Worm (Caenorhabditis elegans): ENCODE data around the gene srw-119.
"Not testable (repeated sequence)": the region's sequence is repeated elsewhere in the genome, so short reads cannot be mapped to it uniquely, and the experiment has no call there.

Gene srw-119

DNA sequence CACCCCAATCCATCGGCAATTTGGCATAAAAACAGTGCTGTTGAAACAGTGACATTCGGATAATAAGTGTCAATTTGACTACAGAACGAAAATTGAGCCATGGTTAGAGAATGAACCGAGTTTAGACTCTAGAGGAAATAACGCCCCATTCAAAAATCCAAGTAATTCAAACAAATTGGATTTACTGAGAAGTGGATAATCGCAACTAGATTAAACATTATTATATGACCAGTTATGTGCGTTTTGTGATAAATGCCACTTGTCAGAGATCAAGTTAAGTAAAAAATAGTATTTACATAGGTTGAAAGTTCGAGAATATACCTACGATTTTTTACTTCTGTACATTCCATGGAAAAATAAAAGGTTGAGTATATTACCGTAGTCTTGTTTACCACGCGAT, 14.3 kb downstream of the srw-119 start, which contains the start of gene srw-139:
TSS of gene srw-139 (minus strand) at position 101 of the 400 bp plus-strand sequence.
- no peak for TF ChIP-seq ref-1 (GFP tag; conservative IDR thresholded peaks at IDR 0.05)
- TF ChIP-seq tab-1 (GFP tag; IDR thresholded peaks at IDR 0.05): no peak
- TF ChIP-seq T22C8.4 (GFP tag; IDR thresholded peaks at IDR 0.05): no peak
- TF ChIP-seq med-1 (GFP tag; optimal IDR thresholded peaks at IDR 0.05; ENCODE audit: insufficient read depth): no peak
- no peak for TF ChIP-seq ztf-23 (GFP tag; IDR thresholded peaks at IDR 0.05)
- TF ChIP-seq klf-2 (GFP tag; conservative IDR thresholded peaks at IDR 0.05): no peak
- no peak for TF ChIP-seq flt-1 (GFP tag; IDR thresholded peaks at IDR 0.05)
- no peak for TF ChIP-seq ztf-29 (GFP tag; IDR thresholded peaks at IDR 0.05)
- TF ChIP-seq cog-1 (tag; optimal IDR thresholded peaks at IDR 0.05): no peak

- TF ChIP-seq klf-2 (GFP tag; conservative IDR thresholded peaks at IDR 0.05): no peak
- no peak for TF ChIP-seq cog-1 (tag; optimal IDR thresholded peaks at IDR 0.05)
- no peak for TF ChIP-seq flt-1 (GFP tag; IDR thresholded peaks at IDR 0.05)
- no peak for TF ChIP-seq ref-1 (GFP tag; conservative IDR thresholded peaks at IDR 0.05)
- no peak for TF ChIP-seq tab-1 (GFP tag; IDR thresholded peaks at IDR 0.05)
Observed at ce11 chrV:2983351-2983750, 16.3 kb downstream of the srw-119 start, which contains the start of gene srw-117. srw-117 (minus strand) TSS chrV:2983451.

DNA sequence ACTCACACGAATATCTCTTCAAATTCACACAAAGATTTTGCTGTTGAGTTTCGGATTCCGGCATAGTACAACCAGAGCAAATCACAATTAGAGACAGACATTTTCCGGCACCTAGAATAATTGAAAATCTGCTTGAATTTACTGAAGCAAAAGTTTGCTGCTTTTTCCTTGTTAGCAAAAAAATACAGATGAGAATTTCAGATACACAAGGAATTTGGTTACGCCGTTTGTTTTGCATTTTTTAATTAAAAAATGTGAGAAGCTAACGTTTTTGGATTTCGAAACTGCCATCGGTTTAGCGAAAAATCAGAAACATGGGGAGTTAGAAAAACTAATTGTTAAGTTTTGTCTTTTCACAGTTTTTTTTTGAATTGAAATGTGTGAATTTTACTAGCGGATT, 19.7 kb downstream of the srw-119 start, which contains the start of gene srw-118:
TSS of gene srw-118 (minus strand) at position 101 of the 400 bp plus-strand sequence.
- TF ChIP-seq klf-2 (GFP tag; conservative IDR thresholded peaks at IDR 0.05) (no peak), cog-1 (tag; optimal IDR thresholded peaks at IDR 0.05) (no peak), flt-1 (GFP tag; IDR thresholded peaks at IDR 0.05) (no peak), tab-1 (GFP tag; IDR thresholded peaks at IDR 0.05) (no peak)

DNA sequence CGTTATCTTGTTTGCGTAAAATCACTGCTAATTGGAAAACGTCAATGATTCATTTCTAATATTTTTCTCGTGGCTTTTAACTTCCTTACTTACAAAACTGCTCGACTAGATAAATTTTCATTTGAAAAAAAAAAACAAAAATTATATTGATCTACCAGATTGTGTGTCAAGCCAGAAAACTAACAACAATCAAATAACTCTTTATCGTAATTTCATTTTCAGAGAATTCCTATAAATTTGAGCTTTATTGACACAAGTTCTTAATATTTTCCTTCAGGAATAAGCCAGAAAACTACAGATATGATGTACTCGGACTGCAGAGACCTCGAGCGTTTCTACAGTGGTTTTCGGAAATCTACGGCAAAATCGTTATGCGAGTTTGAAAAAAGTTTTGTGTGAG, 23.3 kb downstream of the srw-119 start, which contains the start of gene srw-124:
TSS of gene srw-124 (plus strand) at position 301 of the 400 bp plus-strand sequence.
- TF ChIP-seq ztf-29 (GFP tag; IDR thresholded peaks at IDR 0.05) (no peak), ref-1 (GFP tag; conservative IDR thresholded peaks at IDR 0.05) (no peak), klf-2 (GFP tag; conservative IDR thresholded peaks at IDR 0.05) (no peak), tab-1 (GFP tag; IDR thresholded peaks at IDR 0.05) (no peak), cog-1 (tag; optimal IDR thresholded peaks at IDR 0.05) (no peak), med-1 (GFP tag; optimal IDR thresholded peaks at IDR 0.05; ENCODE audit: insufficient read depth) (no peak), flt-1 (GFP tag; IDR thresholded peaks at IDR 0.05) (no peak), T22C8.4 (GFP tag; IDR thresholded peaks at IDR 0.05) (no peak), ztf-23 (GFP tag; IDR thresholded peaks at IDR 0.05) (no peak)

DNA sequence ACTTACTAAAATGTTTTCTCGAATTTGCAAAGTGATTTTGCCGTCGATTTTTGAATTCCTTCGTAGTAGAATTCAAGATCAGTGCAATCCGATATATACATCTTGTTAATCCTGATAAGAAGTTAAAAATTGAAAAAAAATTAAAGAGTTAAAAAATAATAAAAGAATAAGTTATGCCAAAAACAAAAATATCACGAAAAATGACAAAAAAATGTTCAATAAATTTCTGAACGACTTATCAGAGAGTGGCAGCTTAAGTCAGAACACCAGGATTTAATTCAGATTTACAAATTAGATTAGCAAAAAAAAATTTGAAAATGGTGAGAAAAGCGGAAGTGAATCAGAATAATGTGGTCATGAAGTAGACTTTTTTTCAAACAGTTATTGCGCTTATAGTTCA, 24.4 kb downstream of the srw-119 start, which contains the start of gene srw-123:
TSS of gene srw-123 (minus strand) at position 101 of the 400 bp plus-strand sequence.
- TF ChIP-seq med-1 (GFP tag; optimal IDR thresholded peaks at IDR 0.05; ENCODE audit: insufficient read depth); ref-1 (GFP tag; conservative IDR thresholded peaks at IDR 0.05); klf-2 (GFP tag; conservative IDR thresholded peaks at IDR 0.05): not testable (repeated sequence)

- no peak for TF ChIP-seq ztf-29 (GFP tag; IDR thresholded peaks at IDR 0.05)
- TF ChIP-seq flt-1 (GFP tag; IDR thresholded peaks at IDR 0.05): no peak
- no peak for TF ChIP-seq tab-1 (GFP tag; IDR thresholded peaks at IDR 0.05)
- TF ChIP-seq cog-1 (tag; optimal IDR thresholded peaks at IDR 0.05): no peak
- TF ChIP-seq ztf-23 (GFP tag; IDR thresholded peaks at IDR 0.05): no peak
Observed at ce11 chrV:2971307-2971999, 28.2 kb downstream of the srw-119 start, which contains the start of gene srw-129. srw-129 (plus strand) TSS chrV:2971949.

DNA sequence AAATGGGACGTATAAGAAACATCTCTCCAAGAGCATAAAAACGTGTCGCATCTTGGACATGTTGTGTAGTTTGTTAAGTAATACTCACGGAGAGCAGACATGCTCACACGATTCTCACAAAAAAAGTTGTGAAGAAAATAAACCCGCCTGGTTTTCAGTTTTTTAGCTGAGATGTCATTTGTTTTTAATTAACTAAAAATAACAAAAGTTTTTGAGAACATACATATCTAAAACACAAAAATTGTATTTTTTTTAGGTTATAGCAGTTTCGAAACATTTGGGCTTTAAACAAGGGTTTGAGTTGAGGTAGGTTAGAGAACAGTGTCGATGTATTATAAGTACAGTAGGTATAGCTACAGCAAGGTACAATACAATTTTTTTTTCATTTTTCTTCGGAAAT, 34.9 kb downstream of the srw-119 start, which contains the start of gene srh-88:
TSS of gene srh-88 (minus strand) at position 101 of the 400 bp plus-strand sequence.
- TF ChIP-seq flt-1 (GFP tag; IDR thresholded peaks at IDR 0.05): no peak
- TF ChIP-seq ztf-29 (GFP tag; IDR thresholded peaks at IDR 0.05): no peak
- no peak for TF ChIP-seq klf-2 (GFP tag; conservative IDR thresholded peaks at IDR 0.05)
- TF ChIP-seq ztf-23 (GFP tag; IDR thresholded peaks at IDR 0.05): no peak
- TF ChIP-seq cog-1 (tag; optimal IDR thresholded peaks at IDR 0.05): no peak
- no peak for TF ChIP-seq ref-1 (GFP tag; conservative IDR thresholded peaks at IDR 0.05)
- no peak for TF ChIP-seq T22C8.4 (GFP tag; IDR thresholded peaks at IDR 0.05)
- TF ChIP-seq med-1 (GFP tag; optimal IDR thresholded peaks at IDR 0.05; ENCODE audit: insufficient read depth): no peak
- no peak for TF ChIP-seq tab-1 (GFP tag; IDR thresholded peaks at IDR 0.05)

- TF ChIP-seq flt-1 (GFP tag; IDR thresholded peaks at IDR 0.05) (no peak), klf-2 (GFP tag; conservative IDR thresholded peaks at IDR 0.05) (no peak), cog-1 (tag; optimal IDR thresholded peaks at IDR 0.05) (no peak), T22C8.4 (GFP tag; IDR thresholded peaks at IDR 0.05) (no peak), med-1 (GFP tag; optimal IDR thresholded peaks at IDR 0.05; ENCODE audit: insufficient read depth) (no peak), ref-1 (GFP tag; conservative IDR thresholded peaks at IDR 0.05) (no peak)
Observed at ce11 chrV:2962960-2963359, 36.7 kb downstream of the srw-119 start, which contains the start of gene srw-138. srw-138 (minus strand) TSS chrV:2963060.

DNA sequence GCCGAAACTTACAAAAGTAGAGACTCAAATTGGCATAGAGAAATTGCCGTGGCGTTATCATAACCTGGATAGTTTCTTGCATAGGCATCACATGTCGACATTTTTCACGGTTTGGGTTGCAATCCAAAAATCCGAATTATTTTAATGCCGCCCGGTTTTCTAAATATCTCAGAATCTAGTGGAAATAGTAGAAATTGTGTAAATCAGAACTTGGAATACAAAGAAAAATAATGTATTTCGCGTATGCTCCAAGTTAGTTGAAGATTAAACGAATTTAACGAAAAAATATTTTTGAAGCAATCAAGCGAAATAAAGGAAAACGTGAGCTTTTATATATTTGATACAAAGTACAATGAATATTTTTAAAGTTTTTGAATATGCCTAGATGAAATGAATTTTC, 38.7 kb downstream of the srw-119 start, which contains the start of gene srw-144:
TSS of gene srw-144 (minus strand) at position 101 of the 400 bp plus-strand sequence.
- TF ChIP-seq med-1 (GFP tag; optimal IDR thresholded peaks at IDR 0.05; ENCODE audit: insufficient read depth) (no peak), cog-1 (tag; optimal IDR thresholded peaks at IDR 0.05) (no peak), klf-2 (GFP tag; conservative IDR thresholded peaks at IDR 0.05) (no peak), ref-1 (GFP tag; conservative IDR thresholded peaks at IDR 0.05) (no peak), ztf-29 (GFP tag; IDR thresholded peaks at IDR 0.05) (no peak), tab-1 (GFP tag; IDR thresholded peaks at IDR 0.05) (no peak), flt-1 (GFP tag; IDR thresholded peaks at IDR 0.05) (no peak), ztf-23 (GFP tag; IDR thresholded peaks at IDR 0.05) (no peak), T22C8.4 (GFP tag; IDR thresholded peaks at IDR 0.05) (no peak)

DNA sequence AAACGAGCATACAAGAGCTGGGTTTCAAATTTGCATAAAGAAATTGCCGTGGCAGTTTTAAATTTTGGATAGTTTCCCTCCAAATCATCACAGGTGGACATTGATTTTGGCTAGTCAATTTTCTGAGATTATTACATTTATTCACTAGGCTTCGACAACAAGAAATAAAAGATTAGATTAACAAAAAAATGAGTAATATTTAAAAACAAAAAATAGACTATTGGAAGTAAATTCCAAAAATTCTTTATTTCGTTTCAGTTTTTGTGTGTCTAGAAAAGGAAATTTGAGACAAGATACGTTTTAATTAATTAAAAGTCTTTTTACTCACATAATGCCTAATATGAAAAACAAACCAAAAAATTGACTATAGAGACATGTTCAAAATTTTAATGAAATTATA, 41.4 kb downstream of the srw-119 start, which contains the start of gene srw-142:
TSS of gene srw-142 (minus strand) at position 101 of the 400 bp plus-strand sequence.
- no peak for TF ChIP-seq klf-2 (GFP tag; conservative IDR thresholded peaks at IDR 0.05)
- TF ChIP-seq ztf-23 (GFP tag; IDR thresholded peaks at IDR 0.05): no peak
- TF ChIP-seq ref-1 (GFP tag; conservative IDR thresholded peaks at IDR 0.05): no peak
- no peak for TF ChIP-seq ztf-29 (GFP tag; IDR thresholded peaks at IDR 0.05)
- TF ChIP-seq flt-1 (GFP tag; IDR thresholded peaks at IDR 0.05): no peak
- no peak for TF ChIP-seq tab-1 (GFP tag; IDR thresholded peaks at IDR 0.05)
- no peak for TF ChIP-seq T22C8.4 (GFP tag; IDR thresholded peaks at IDR 0.05)
- no peak for TF ChIP-seq cog-1 (tag; optimal IDR thresholded peaks at IDR 0.05)
- no peak for TF ChIP-seq med-1 (GFP tag; optimal IDR thresholded peaks at IDR 0.05; ENCODE audit: insufficient read depth)
